Worm (Caenorhabditis elegans) whole organism, L4 larva: ENCODE results near the gene C12D8.9.

Experiments
- R02D3.7 ChIP-seq: fragments of 150-350 bp; sonication (generic microtip); optimal IDR thresholded peaks from 3 replicates; lab custom pipeline; 2014; ENCODE audit warnings: missing biosample characterization, missing genetic modification characterization
- T20F7.1 ChIP-seq: fragments of 200-800 bp; sonication (Bioruptor generic); optimal IDR thresholded peaks from 2 replicates; lab custom pipeline; 2018; ENCODE audit warnings: mild to moderate bottlenecking, missing genetic modification characterization, missing compliant biosample characterization
- T26A8.4 ChIP-seq: fragments of 200-800 bp; sonication (Bioruptor generic); IDR thresholded peaks from 2 replicates; pipeline ENCODE4 v1.3.6; 2022; ENCODE audit warnings: missing genetic modification characterization, missing compliant biosample characterization
- aha-1 ChIP-seq: fragments of 150-350 bp; peaks from one replicate; lab custom pipeline; 2014; ENCODE audit warnings: missing biosample characterization, missing genetic modification characterization
- ama-1 ChIP-seq: fragments of 150-350 bp; optimal IDR thresholded peaks from 2 replicates; lab custom pipeline; 2014; ENCODE audit warnings: inconsistent platforms, mixed read lengths
- arid-1 ChIP-seq: fragments of 200-800 bp; sonication (Bioruptor generic); conservative IDR thresholded peaks from 2 replicates; pipeline ENCODE4 v1.3.6; 2022; ENCODE audit warnings: missing genetic modification reagents, missing genetic modification characterization, missing compliant biosample characterization
- ceh-28 ChIP-seq: fragments of 150-350 bp; optimal IDR thresholded peaks from 2 replicates; lab custom pipeline; 2014; ENCODE audit warnings: missing biosample characterization, missing genetic modification reagents, missing genetic modification characterization
- ceh-32 ChIP-seq: sonication (generic microtip); optimal IDR thresholded peaks from 2 replicates; lab custom pipeline; 2016; ENCODE audit warnings: mild to moderate bottlenecking, missing genetic modification characterization, missing compliant biosample characterization; ENCODE audit not compliant: poor library complexity
- daf-16 ChIP-seq, 3 experiments: sonication (generic microtip); optimal IDR thresholded peaks; 2 replicates each; lab custom pipeline; 2016 to 2017; ENCODE audit warnings: missing genetic modification characterization in 3 of 3, missing genetic modification reagents in 3 of 3, mild to moderate bottlenecking in 2 of 3, missing compliant biosample characterization in 2 of 3, missing biosample characterization in 1 of 3, moderate library complexity in 1 of 3
- dmd-6 ChIP-seq: fragments of 200-800 bp; sonication (Bioruptor generic); IDR thresholded peaks from 2 replicates; pipeline ENCODE4 v1.3.6; 2022; ENCODE audit warnings: missing genetic modification reagents, missing genetic modification characterization, missing compliant biosample characterization
- dmd-8 ChIP-seq: fragments of 200-800 bp; sonication (Bioruptor generic); IDR thresholded peaks from 2 replicates; pipeline ENCODE4 v1.3.6; 2022; ENCODE audit warnings: missing genetic modification characterization, missing compliant biosample characterization
- dpl-1 ChIP-seq: fragments of 150-350 bp; optimal IDR thresholded peaks from 2 replicates; lab custom pipeline; 2014; ENCODE audit warnings: missing biosample characterization, missing genetic modification reagents, missing genetic modification characterization
- duxl-1 ChIP-seq: sonication (generic microtip); optimal IDR thresholded peaks from 2 replicates; lab custom pipeline; 2016; ENCODE audit warnings: mild to moderate bottlenecking, missing genetic modification characterization, moderate library complexity, missing compliant biosample characterization; ENCODE audit not compliant: poor library complexity
- dve-1 ChIP-seq: sonication (generic microtip); optimal IDR thresholded peaks from 2 replicates; lab custom pipeline; 2017; ENCODE audit warnings: antibody characterized with exemption, mild to moderate bottlenecking, missing genetic modification characterization, missing compliant biosample characterization; ENCODE audit not compliant: insufficient read depth
- hlh-11 ChIP-seq: fragments of 200-800 bp; sonication (Bioruptor generic); optimal IDR thresholded peaks from 2 replicates; lab custom pipeline; 2018; ENCODE audit warnings: mild to moderate bottlenecking, missing genetic modification characterization, missing compliant biosample characterization
- hlh-30 ChIP-seq: sonication (generic microtip); optimal IDR thresholded peaks from 2 replicates; lab custom pipeline; 2017; ENCODE audit warnings: antibody characterized with exemption, mild to moderate bottlenecking, missing genetic modification characterization, missing compliant biosample characterization; ENCODE audit not compliant: insufficient read depth
- hmg-1.1 ChIP-seq: fragments of 200-800 bp; sonication (Bioruptor generic); IDR thresholded peaks from 2 replicates; pipeline ENCODE4 v1.3.6; 2022; ENCODE audit warnings: missing genetic modification reagents, missing genetic modification characterization, missing compliant biosample characterization
- lim-7 ChIP-seq: fragments of 200-800 bp; sonication (Bioruptor generic); IDR thresholded peaks from 2 replicates; pipeline ENCODE4 v1.3.6; 2022; ENCODE audit warnings: missing genetic modification characterization, missing compliant biosample characterization
- lin-38 ChIP-seq: fragments of 200-800 bp; sonication (Bioruptor generic); IDR thresholded peaks from 2 replicates; pipeline ENCODE4 v1.3.6; 2022; ENCODE audit warnings: missing genetic modification reagents, missing genetic modification characterization, missing compliant biosample characterization
- lir-3 ChIP-seq: sonication (generic microtip); optimal IDR thresholded peaks from 2 replicates; lab custom pipeline; 2016; ENCODE audit warnings: mild to moderate bottlenecking, missing genetic modification characterization, missing compliant biosample characterization
- lsy-2 ChIP-seq, 2 experiments: fragments of 150-350 bp in 1 of 2; sonication (generic microtip) in 1 of 2; optimal IDR thresholded peaks; 2 replicates each; lab custom pipeline; 2014 to 2017; ENCODE audit warnings: missing biosample characterization in 2 of 2, missing genetic modification characterization in 2 of 2
- madf-5 ChIP-seq, 2 experiments: fragments of 200-800 bp; sonication (Bioruptor generic); IDR thresholded peaks; 2 replicates each; pipeline ENCODE4 v1.3.6; 2022; ENCODE audit warnings: missing compliant biosample characterization in 2 of 2, missing genetic modification characterization in 2 of 2
- mep-1 ChIP-seq: fragments of 150-350 bp; sonication (generic microtip); optimal IDR thresholded peaks from 3 replicates; lab custom pipeline; 2014; ENCODE audit warnings: missing biosample characterization, missing genetic modification characterization
- mes-2 ChIP-seq: sonication (generic microtip); optimal IDR thresholded peaks from 2 replicates; lab custom pipeline; 2016; ENCODE audit warnings: missing genotype, mild to moderate bottlenecking, missing genetic modification characterization, missing compliant biosample characterization; ENCODE audit not compliant: poor library complexity, severe bottlenecking
- mxl-2 ChIP-seq: fragments of 200-800 bp; sonication (Bioruptor generic); conservative IDR thresholded peaks from 2 replicates; pipeline ENCODE4 v1.3.6; 2022; ENCODE audit warnings: missing genetic modification reagents, missing genetic modification characterization, missing compliant biosample characterization
- mxl-3 ChIP-seq: fragments of 200-800 bp; sonication (Bioruptor generic); optimal IDR thresholded peaks from 2 replicates; lab custom pipeline; 2018; ENCODE audit warnings: mild to moderate bottlenecking, missing genetic modification characterization, missing compliant biosample characterization
- nhr-102 ChIP-seq: sonication (generic microtip); optimal IDR thresholded peaks from 2 replicates; lab custom pipeline; 2016; ENCODE audit warnings: mild to moderate bottlenecking, missing genetic modification characterization, moderate library complexity, missing compliant biosample characterization
- nhr-11 ChIP-seq: fragments of 150-350 bp; optimal IDR thresholded peaks from 2 replicates; lab custom pipeline; 2014; ENCODE audit warnings: missing biosample characterization, missing genetic modification characterization
- nhr-25 ChIP-seq: sonication (generic microtip); optimal IDR thresholded peaks from 2 replicates; lab custom pipeline; 2017; ENCODE audit warnings: missing genetic modification characterization, mild to moderate bottlenecking, missing compliant biosample characterization, antibody characterized with exemption, moderate library complexity, borderline replicate concordance; ENCODE audit not compliant: insufficient read depth
- nhr-28 ChIP-seq: fragments of 150-350 bp; optimal IDR thresholded peaks from 2 replicates; lab custom pipeline; 2014; ENCODE audit warnings: missing biosample characterization, missing genetic modification characterization
- nhr-41 ChIP-seq: fragments of 200-800 bp; sonication (Bioruptor generic); IDR thresholded peaks from 2 replicates; pipeline ENCODE4 v1.3.6; 2022; ENCODE audit warnings: missing genetic modification reagents, missing genetic modification characterization, missing compliant biosample characterization
- nhr-42 ChIP-seq: fragments of 200-800 bp; sonication (Bioruptor generic); IDR thresholded peaks from 2 replicates; pipeline ENCODE4 v1.3.6; 2022; ENCODE audit warnings: missing genetic modification characterization, missing compliant biosample characterization
- nhr-48 ChIP-seq: sonication (generic microtip); optimal IDR thresholded peaks from 2 replicates; lab custom pipeline; 2016; ENCODE audit warnings: mild to moderate bottlenecking, missing genetic modification characterization, missing compliant biosample characterization
- nhr-6 ChIP-seq: fragments of 150-350 bp; optimal IDR thresholded peaks from 2 replicates; lab custom pipeline; 2014; ENCODE audit warnings: missing biosample characterization, missing genetic modification characterization
- nhr-77 ChIP-seq: fragments of 150-350 bp; optimal IDR thresholded peaks from 2 replicates; lab custom pipeline; 2014; ENCODE audit warnings: missing biosample characterization, missing genetic modification characterization
- pha-4 ChIP-seq, 2 experiments: fragments of 150-350 bp in 1 of 2; fragments of 200-800 bp in 1 of 2; sonication (Bioruptor generic) in 1 of 2; IDR thresholded peaks in 1 of 2; optimal IDR thresholded peaks in 1 of 2; 2 replicates each; pipeline versions ENCODE4 v1.3.6 to Lab custom; 2014 to 2022; ENCODE audit warnings: missing genetic modification characterization in 2 of 2, missing genetic modification reagents in 2 of 2, missing biosample characterization in 1 of 2, missing compliant biosample characterization in 1 of 2
- pqm-1 ChIP-seq: sonication (generic microtip); optimal IDR thresholded peaks from 2 replicates; lab custom pipeline; 2017; ENCODE audit warnings: missing biosample characterization, missing genetic modification characterization
- rbr-2 ChIP-seq: sonication (generic microtip); optimal IDR thresholded peaks from 2 replicates; lab custom pipeline; 2016; ENCODE audit warnings: missing genotype, missing genetic modification characterization, missing compliant biosample characterization
- snpc-4 ChIP-seq: fragments of 150-350 bp; optimal IDR thresholded peaks from 2 replicates; lab custom pipeline; 2014; ENCODE audit warnings: missing biosample characterization, missing genetic modification characterization
- spr-1 ChIP-seq: sonication (generic microtip); optimal IDR thresholded peaks from 2 replicates; lab custom pipeline; 2016; ENCODE audit warnings: mild to moderate bottlenecking, missing genetic modification characterization, missing compliant biosample characterization
- tag-97 ChIP-seq: fragments of 200-800 bp; sonication (Bioruptor generic); IDR thresholded peaks from 2 replicates; pipeline ENCODE4 v1.3.6; 2022; ENCODE audit warnings: missing genetic modification characterization, missing compliant biosample characterization
- unc-130 ChIP-seq: sonication (generic microtip); optimal IDR thresholded peaks from 2 replicates; lab custom pipeline; 2016; ENCODE audit warnings: missing genetic modification reagents, missing genetic modification characterization, missing compliant biosample characterization
- zag-1 ChIP-seq: fragments of 150-350 bp; optimal IDR thresholded peaks from 2 replicates; lab custom pipeline; 2014; ENCODE audit warnings: missing biosample characterization, missing genetic modification characterization
- zfp-2 ChIP-seq: sonication (generic microtip); optimal IDR thresholded peaks from 2 replicates; lab custom pipeline; 2016; ENCODE audit warnings: mild to moderate bottlenecking, missing genetic modification characterization, missing compliant biosample characterization
- zip-11 ChIP-seq: fragments of 200-800 bp; sonication (Bioruptor generic); IDR thresholded peaks from 2 replicates; pipeline ENCODE4 v1.3.6; 2022; ENCODE audit warnings: missing genetic modification characterization, missing compliant biosample characterization

Gene C12D8.9

DNA sequence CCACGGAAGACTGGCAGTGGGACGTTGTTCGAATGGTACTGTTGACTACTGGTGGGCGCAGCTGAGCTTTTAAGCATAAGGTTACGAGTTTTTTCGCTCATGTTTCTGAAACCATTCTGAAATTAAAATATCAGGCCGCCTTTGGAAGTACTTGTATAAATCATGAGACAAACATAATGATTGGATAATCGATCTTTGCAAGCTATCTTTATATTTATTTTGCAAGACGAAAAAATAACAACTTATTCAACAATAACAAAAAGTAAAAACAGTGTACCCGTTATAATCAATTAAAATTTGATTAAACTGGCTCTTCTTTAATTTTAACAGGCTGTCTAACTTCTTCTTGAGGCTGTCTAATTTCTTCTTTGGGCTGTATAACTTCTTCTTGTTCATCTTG lies 37.5 kb downstream of the C12D8.9 start, which contains the start of gene ZK856.16:
Gene ZK856.16, minus strand, starts transcription at position 101 of the 400 bp plus-strand sequence.
- TF ChIP-seq zip-11 (GFP tag; lab: Robert Waterston, UW) (no peak), nhr-77 (tag; lab: Kevin White, UChicago) (no peak), zfp-2 (tag; lab: Kevin White, UChicago) (no peak), zag-1 (no peak), mxl-2 (GFP tag; lab: Robert Waterston, UW) (no peak), spr-1 (tag; lab: Kevin White, UChicago) (no peak), aha-1 (no peak), lir-3 (no peak), dmd-8 (GFP tag; lab: Robert Waterston, UW) (no peak), pqm-1 (no peak), ceh-32 (no peak), hmg-1.1 (no peak), dmd-6 (GFP tag; lab: Robert Waterston, UW) (no peak), duxl-1 (no peak), nhr-42 (no peak), lim-7 (no peak), nhr-41 (GFP tag; lab: Robert Waterston, UW) (no peak), madf-5 (GFP tag; IDR thresholded peaks at IDR 0.05; lab: Robert Waterston, UW) (no peak), unc-130 (GFP tag; lab: Kevin White, UChicago) (no peak)

DNA sequence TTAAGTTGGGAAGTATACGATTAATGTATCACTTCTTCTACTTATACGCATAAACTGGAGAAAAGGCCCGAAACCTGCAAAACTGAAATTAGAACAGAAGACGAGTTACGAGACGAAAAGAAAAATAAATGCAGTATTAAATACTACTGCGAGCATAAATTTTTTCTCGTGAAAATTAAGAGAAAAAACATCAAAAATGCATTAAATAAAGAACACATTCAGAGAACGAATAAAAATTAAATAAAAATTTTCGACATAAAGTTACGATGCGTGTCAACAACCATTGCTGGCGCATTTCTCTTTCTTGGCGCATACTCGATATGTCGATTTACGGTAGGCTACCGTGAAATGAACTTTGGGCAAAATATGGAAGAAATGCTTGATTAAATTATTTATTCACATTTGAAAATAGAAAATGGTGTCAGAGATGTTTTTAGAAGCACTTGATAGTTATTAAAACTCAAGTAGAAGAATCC lies 38.1 kb downstream of the C12D8.9 start, which contains the start of the genes ZK856.19 and ZK856.11:
Gene ZK856.19, minus strand, starts transcription at position 51 of the 476 bp plus-strand sequence.
Gene ZK856.11, minus strand, starts transcription at position 76 of the 476 bp plus-strand sequence.
- TF ChIP-seq nhr-102 (tag; lab: Kevin White, UChicago) (peak; percentile 64), nhr-77 (tag; lab: Kevin White, UChicago) (peak; percentile 10), ceh-28 (tag; lab: Kevin White, UChicago) (no peak), nhr-48 (tag; lab: Kevin White, UChicago) (peak; percentile 40), mes-2 (tag; lab: Kevin White, UChicago) (peak; percentile 72), zfp-2 (tag; lab: Kevin White, UChicago) (no peak), tag-97 (no peak), pha-4 (GFP tag; IDR thresholded peaks at IDR 0.05; lab: Robert Waterston, UW) (no peak), pha-4 (tag; optimal IDR thresholded peaks at IDR 0.05; lab: Kevin White, UChicago) (no peak), hmg-1.1 (0 out of 2 replicates have a peak, but pooled peaks have one; percentile 23), ama-1 (lab: Kevin White, UChicago) (peak; percentile 37), arid-1 (0 out of 2 replicates have a peak, but pooled peaks have one; percentile 31), lin-38 (peak; percentile 70), T20F7.1 (GFP tag; lab: Kevin White, UChicago) (peak; percentile 42), nhr-25 (tag; lab: Kevin White, UChicago) (no peak), hlh-30 (tag; lab: Kevin White, UChicago) (peak; percentile 24), R02D3.7 (tag; lab: Kevin White, UChicago) (peak; percentile 13), daf-16 (GFP tag; optimal IDR thresholded peaks at IDR 0.05; lab: Kevin White, UChicago) (no peak), daf-16 (tag; optimal IDR thresholded peaks at IDR 0.05; lab: Kevin White, UChicago) (peak; percentile 26), mep-1 (tag; lab: Kevin White, UChicago) (peak; percentile 57), nhr-28 (tag; lab: Kevin White, UChicago) (peak; percentile 47), duxl-1 (peak; percentile 74), mxl-3 (GFP tag; lab: Kevin White, UChicago) (no peak), hlh-11 (tag; lab: Kevin White, UChicago) (peak; percentile 35), nhr-11 (tag; lab: Kevin White, UChicago) (peak; percentile 11), dmd-6 (GFP tag; lab: Robert Waterston, UW) (peak; percentile 42; the same call in 1 of the 2 replicates), nhr-6 (tag; lab: Kevin White, UChicago) (peak; percentile 59), snpc-4 (tag; lab: Kevin White, UChicago) (no peak), lsy-2 (tag; optimal IDR thresholded peaks at IDR 0.05; lab: Kevin White, UChicago) (peak in 1 of 2 experiments; percentile 85), dve-1 (peak; percentile 44), T26A8.4 (GFP tag; lab: Robert Waterston, UW) (no peak), dpl-1 (peak; percentile 57), rbr-2 (peak; percentile 62)
